Worm (Caenorhabditis elegans) whole organism, late embryonic: ENCODE data around the gene srd-41.

Experiments used
- T23F11.4 ChIP-seq: fragments of 200-800 bp; sonication (Bioruptor generic); optimal IDR thresholded peaks from 2 replicates; lab custom pipeline; 2018; ENCODE audit warnings: mild to moderate bottlenecking, missing genetic modification characterization, missing compliant biosample characterization
- che-1 ChIP-seq: sonication (generic microtip); optimal IDR thresholded peaks from 2 replicates; lab custom pipeline; 2016; ENCODE audit warnings: mild to moderate bottlenecking, missing genetic modification characterization, missing compliant biosample characterization

- no peak for TF ChIP-seq che-1 (tag; lab: Kevin White, UChicago)
- no peak for TF ChIP-seq T23F11.4 (GFP tag; lab: Kevin White, UChicago)
These were observed 12.7 kb upstream of the srd-41 start for ce11 chrX:12313779-12314178.
